Worm (Caenorhabditis elegans): ENCODE data around the gene snpc-3.4.

Gene snpc-3.4

DNA sequence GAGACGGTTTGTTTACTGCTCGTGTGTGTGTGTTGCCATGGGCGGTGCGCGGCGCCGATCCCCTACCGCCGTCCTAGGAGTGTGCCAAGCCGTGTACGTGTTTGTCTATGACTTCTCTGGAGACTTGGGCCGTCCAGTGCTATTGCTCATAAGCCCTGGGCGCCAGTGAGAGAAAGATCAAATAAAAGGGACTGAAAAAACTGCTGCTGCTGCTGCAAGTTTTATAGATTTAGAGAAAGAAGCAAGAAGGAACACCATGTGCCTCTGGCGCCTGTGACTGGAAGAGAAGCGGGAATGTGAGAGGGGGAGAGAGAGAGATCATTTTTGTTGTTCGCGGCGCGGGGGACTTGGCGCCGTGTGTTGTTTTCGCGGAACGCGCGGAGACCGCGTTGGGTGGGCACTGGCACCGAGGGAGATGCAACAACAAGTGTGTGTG is 35.8 kb upstream of the snpc-3.4 start (continued):
- no peak for TF ChIP-seq egl-13 (tag; optimal IDR thresholded peaks at IDR 0.05)
- no peak for TF ChIP-seq ces-1 (GFP tag; optimal IDR thresholded peaks at IDR 0.05)
- no peak for TF ChIP-seq C34B4.2 (tag; optimal IDR thresholded peaks at IDR 0.05)
- TF ChIP-seq dpl-1 (GFP tag; optimal IDR thresholded peaks at IDR 0.05), result no peak
- no peak for TF ChIP-seq sox-4 (tag; optimal IDR thresholded peaks at IDR 0.05)

DNA sequence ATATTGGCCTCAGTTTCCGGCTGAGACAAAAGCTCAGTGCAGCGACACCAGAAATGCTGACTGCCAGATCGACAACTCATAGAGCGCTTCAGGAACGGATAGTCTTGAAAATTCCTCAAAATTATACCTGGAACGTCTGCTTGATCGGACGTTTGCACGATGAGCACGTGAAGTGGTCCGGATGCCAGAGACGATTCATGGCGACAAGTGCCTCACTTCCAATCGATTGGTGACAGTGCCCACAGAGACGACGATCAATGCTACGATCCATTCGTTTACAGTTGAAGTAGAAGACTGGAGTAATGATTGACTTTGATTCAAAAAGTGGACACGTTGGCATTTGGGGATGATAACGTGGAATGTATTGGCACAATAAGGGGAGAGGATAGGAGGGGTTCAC is 33.5 kb upstream of the snpc-3.4 start, which contains the start of gene Y1A5A.1:
TSS of gene Y1A5A.1 (minus strand) at position 294 of the 400 bp plus-strand sequence.
- TF ChIP-seq ztf-11 (tag; optimal IDR thresholded peaks at IDR 0.05), result no peak
- TF ChIP-seq Y116A8C.19 (tag; optimal IDR thresholded peaks at IDR 0.05; ENCODE audit: borderline replicate concordance), result no peak
- TF ChIP-seq zag-1 (tag; optimal IDR thresholded peaks at IDR 0.05), result no peak
- no peak for TF ChIP-seq ceh-90 (tag; optimal IDR thresholded peaks at IDR 0.05)
- TF ChIP-seq egl-13 (tag; optimal IDR thresholded peaks at IDR 0.05), result no peak
- no peak for TF ChIP-seq efl-1 (optimal IDR thresholded peaks at IDR 0.05)
- peak in 1 of 2 experiments; percentile 33 for TF ChIP-seq efl-1 (GFP tag; optimal IDR thresholded peaks at IDR 0.05 in 1 of 2)
- no peak for TF ChIP-seq fkh-10 (GFP tag; optimal IDR thresholded peaks at IDR 0.05)

DNA sequence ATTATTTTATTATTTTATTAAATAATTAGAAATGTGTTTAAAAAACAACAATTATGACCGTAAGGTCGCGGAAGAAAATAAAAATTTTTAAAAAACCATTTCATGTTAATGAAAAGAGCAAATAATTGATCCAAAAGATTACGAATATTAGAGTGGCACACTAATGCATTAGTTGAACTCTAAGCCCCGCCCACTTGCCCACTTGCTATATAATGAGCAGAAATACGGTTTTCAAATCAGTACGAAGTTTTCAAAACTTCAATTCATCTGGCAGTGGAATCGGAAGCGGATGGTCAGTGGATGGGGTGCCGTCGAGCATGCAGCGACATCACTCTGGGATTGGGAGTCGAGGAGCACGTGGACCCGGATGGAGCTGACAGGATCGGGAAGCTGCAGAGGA is 32.1 kb upstream of the snpc-3.4 start, which contains the start of gene C36E8.6:
TSS of gene C36E8.6 (plus strand) at position 301 of the 400 bp plus-strand sequence.
- TF ChIP-seq nhr-77 (tag; optimal IDR thresholded peaks at IDR 0.05), result no peak
- TF ChIP-seq efl-3 (GFP tag; optimal IDR thresholded peaks at IDR 0.05), result no peak
- no peak for TF ChIP-seq lir-3 (tag; optimal IDR thresholded peaks at IDR 0.05; ENCODE audit: poor library complexity)
- no peak for TF ChIP-seq snu-23 (GFP tag; optimal IDR thresholded peaks at IDR 0.05)
- no peak for TF ChIP-seq Y116A8C.19 (tag; optimal IDR thresholded peaks at IDR 0.05; ENCODE audit: borderline replicate concordance)
- TF ChIP-seq ama-1 (optimal IDR thresholded peaks at IDR 0.05), result no peak
- TF ChIP-seq tlp-1 (tag; optimal IDR thresholded peaks at IDR 0.05), result no peak

DNA sequence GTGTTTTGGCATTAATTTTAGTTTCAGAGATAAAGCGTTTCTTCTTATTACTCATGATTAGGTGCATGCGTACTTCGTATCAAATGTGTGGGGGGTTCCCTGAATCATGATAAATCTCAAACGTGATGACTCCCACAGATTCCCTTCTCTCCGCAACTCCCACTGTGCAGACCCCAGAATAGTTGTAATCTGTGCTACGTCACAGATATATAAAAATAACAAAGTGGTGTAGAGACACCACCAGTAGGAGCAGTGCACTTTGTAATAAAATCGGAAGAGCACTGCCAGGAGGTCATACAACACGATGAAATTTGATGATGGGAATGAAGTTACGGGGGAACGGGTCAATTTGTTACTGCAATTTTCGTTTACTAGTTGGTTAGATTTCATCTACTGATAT is 28.5 kb upstream of the snpc-3.4 start:
- TF ChIP-seq ets-5 (GFP tag; IDR thresholded peaks at IDR 0.05) (no peak), Y116A8C.19 (tag; optimal IDR thresholded peaks at IDR 0.05; ENCODE audit: borderline replicate concordance) (no peak), elt-3 (tag; optimal IDR thresholded peaks at IDR 0.05) (no peak), mef-2 (tag; optimal IDR thresholded peaks at IDR 0.05) (peak; percentile 21), pag-3 (tag; optimal IDR thresholded peaks at IDR 0.05; ENCODE audit: borderline replicate concordance, insufficient read depth) (no peak), rnt-1 (tag; optimal IDR thresholded peaks at IDR 0.05) (peak; percentile 46), unc-30 (tag; optimal IDR thresholded peaks at IDR 0.05) (no peak), dsc-1 (tag; optimal IDR thresholded peaks at IDR 0.05) (peak; percentile 36), nhr-71 (tag; optimal IDR thresholded peaks at IDR 0.05) (peak; percentile 46), lsy-2 (tag; optimal IDR thresholded peaks at IDR 0.05) (no peak), efl-3 (GFP tag; optimal IDR thresholded peaks at IDR 0.05) (no peak), lin-14 (GFP tag; optimal IDR thresholded peaks at IDR 0.05) (peak; percentile 35), efl-1 (optimal IDR thresholded peaks at IDR 0.05) (no peak), efl-1 (GFP tag; optimal IDR thresholded peaks at IDR 0.05 in 1 of 2) (no peak), nhr-19 (GFP tag; conservative IDR thresholded peaks at IDR 0.05) (no peak), hpl-2 (GFP tag; optimal IDR thresholded peaks at IDR 0.05) (no peak)

DNA sequence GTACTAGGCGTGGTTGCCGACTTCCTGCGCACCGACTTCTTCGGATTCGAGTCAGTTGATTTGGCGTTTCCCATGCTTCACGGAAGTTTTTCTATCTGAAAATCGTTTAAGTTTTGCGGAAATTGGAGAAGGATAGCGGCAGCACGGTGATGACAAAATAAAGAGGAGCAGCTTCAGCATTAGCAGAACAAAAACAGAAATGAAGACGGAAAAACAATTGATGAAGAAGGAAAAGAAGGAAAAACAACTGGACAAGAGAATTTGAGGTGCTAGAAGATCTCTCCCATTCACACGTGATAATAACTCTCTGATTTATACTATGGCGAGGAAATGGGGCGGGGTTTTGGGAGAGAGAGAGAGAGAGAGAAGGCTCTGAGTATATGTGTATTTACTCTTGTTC is 27.7 kb upstream of the snpc-3.4 start, which contains the start of gene glb-11:
TSS of gene glb-11 (minus strand) at position 101 of the 400 bp plus-strand sequence.
- no peak for TF ChIP-seq efl-1 (optimal IDR thresholded peaks at IDR 0.05)
- peak in 1 of 2 experiments; percentile 71 for TF ChIP-seq efl-1 (GFP tag; optimal IDR thresholded peaks at IDR 0.05 in 1 of 2)
- TF ChIP-seq dsc-1 (tag; optimal IDR thresholded peaks at IDR 0.05), result peak; percentile 6
- TF ChIP-seq fkh-8 (tag; optimal IDR thresholded peaks at IDR 0.05), result peak; percentile 21
- no peak for TF ChIP-seq nhr-84 (tag; optimal IDR thresholded peaks at IDR 0.05)

DNA sequence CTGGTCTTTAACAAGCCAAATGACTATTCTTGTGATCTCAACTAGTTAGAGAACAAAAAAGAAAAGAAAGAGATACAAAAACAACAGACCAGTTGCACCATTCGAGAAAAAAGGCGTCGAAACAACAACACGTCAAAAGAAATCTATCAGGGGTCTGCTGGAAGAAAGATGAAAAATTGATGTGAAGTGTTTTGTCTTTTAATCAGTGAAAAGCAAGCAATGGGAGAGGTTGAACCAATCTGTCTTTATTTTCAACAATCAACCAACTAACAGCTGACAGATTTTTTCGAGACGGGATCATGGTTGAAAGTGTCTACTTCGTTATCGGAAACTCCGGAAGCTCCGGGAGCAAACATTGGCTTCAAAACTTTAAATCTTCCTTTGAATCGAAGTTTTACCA is 25.4 kb upstream of the snpc-3.4 start:
- TF ChIP-seq alr-1 (tag; optimal IDR thresholded peaks at IDR 0.05; ENCODE audit: borderline replicate concordance), result no peak
- TF ChIP-seq elt-2 (tag; optimal IDR thresholded peaks at IDR 0.05), result no peak
- no peak for TF ChIP-seq ceh-88 (GFP tag; IDR thresholded peaks at IDR 0.05)
- no peak for TF ChIP-seq hpl-2 (GFP tag; optimal IDR thresholded peaks at IDR 0.05)
- no peak for TF ChIP-seq ceh-8 (GFP tag; optimal IDR thresholded peaks at IDR 0.05)
- peak; percentile 22 for TF ChIP-seq lin-39 (tag; optimal IDR thresholded peaks at IDR 0.05)
- no peak for TF ChIP-seq F16B12.6 (tag; optimal IDR thresholded peaks at IDR 0.05)
- TF ChIP-seq hlh-4 (tag; optimal IDR thresholded peaks at IDR 0.05), result no peak
- peak; percentile 55 for TF ChIP-seq lin-14 (GFP tag; optimal IDR thresholded peaks at IDR 0.05)
- peak; percentile 43 for TF ChIP-seq nhr-71 (tag; optimal IDR thresholded peaks at IDR 0.05)
- TF ChIP-seq rnt-1 (tag; optimal IDR thresholded peaks at IDR 0.05), result peak; percentile 41
- TF ChIP-seq lsy-2 (tag; optimal IDR thresholded peaks at IDR 0.05), result peak in 1 of 2 experiments; percentile 45
